Worm (Caenorhabditis elegans) whole organism, L4 larva: ENCODE measurements around the gene srh-215.

ENCODE experiments used
- R02D3.7 ChIP-seq: fragments of 150-350 bp; sonication (generic microtip); optimal IDR thresholded peaks from 3 replicates; lab custom pipeline; 2014; ENCODE audit warnings: missing biosample characterization, missing genetic modification characterization
- attf-4 ChIP-seq: sonication (generic microtip); optimal IDR thresholded peaks from 3 replicates; lab custom pipeline; 2017; ENCODE audit warnings: missing biosample characterization, missing genetic modification characterization
- ceh-28 ChIP-seq: fragments of 150-350 bp; optimal IDR thresholded peaks from 2 replicates; lab custom pipeline; 2014; ENCODE audit warnings: missing biosample characterization, missing genetic modification reagents, missing genetic modification characterization
- daf-12 ChIP-seq: fragments of 150-350 bp; optimal IDR thresholded peaks from 2 replicates; lab custom pipeline; 2014; ENCODE audit warnings: missing biosample characterization, missing genetic modification reagents, missing genetic modification characterization
- dpl-1 ChIP-seq: fragments of 150-350 bp; optimal IDR thresholded peaks from 2 replicates; lab custom pipeline; 2014; ENCODE audit warnings: missing biosample characterization, missing genetic modification reagents, missing genetic modification characterization
- fos-1 ChIP-seq: fragments of 150-350 bp; optimal IDR thresholded peaks from 2 replicates; lab custom pipeline; 2014; ENCODE audit warnings: missing biosample characterization, missing genetic modification characterization
- jun-1 ChIP-seq: fragments of 150-350 bp; optimal IDR thresholded peaks from 2 replicates; lab custom pipeline; 2014; ENCODE audit warnings: missing biosample characterization, missing genetic modification reagents, missing genetic modification characterization
- lin-13 ChIP-seq: fragments of 150-350 bp; optimal IDR thresholded peaks from 2 replicates; lab custom pipeline; 2014; ENCODE audit warnings: missing biosample characterization, missing genetic modification reagents, missing genetic modification characterization
- mdl-1 ChIP-seq, 2 experiments: fragments of 150-350 bp in 1 of 2; sonication (generic microtip) in 1 of 2; optimal IDR thresholded peaks; 2 replicates each; lab custom pipeline; 2014 to 2017; ENCODE audit warnings: missing biosample characterization in 2 of 2, missing genetic modification characterization in 2 of 2
- snpc-4 ChIP-seq: fragments of 150-350 bp; optimal IDR thresholded peaks from 2 replicates; lab custom pipeline; 2014; ENCODE audit warnings: missing biosample characterization, missing genetic modification characterization
- unc-62 ChIP-seq, 3 experiments: fragments of 150-350 bp in 1 of 3; sonication (generic microtip); optimal IDR thresholded peaks in 2 of 3; peaks in 1 of 3; 1 replicate in 1 of 3; 2 replicates in 2 of 3; lab custom pipeline; 2014 to 2017; ENCODE audit warnings: missing biosample characterization in 3 of 3, missing genetic modification characterization in 3 of 3, missing genetic modification reagents in 3 of 3, missing genotype in 1 of 3
- zag-1 ChIP-seq: fragments of 150-350 bp; optimal IDR thresholded peaks from 2 replicates; lab custom pipeline; 2014; ENCODE audit warnings: missing biosample characterization, missing genetic modification characterization

DNA sequence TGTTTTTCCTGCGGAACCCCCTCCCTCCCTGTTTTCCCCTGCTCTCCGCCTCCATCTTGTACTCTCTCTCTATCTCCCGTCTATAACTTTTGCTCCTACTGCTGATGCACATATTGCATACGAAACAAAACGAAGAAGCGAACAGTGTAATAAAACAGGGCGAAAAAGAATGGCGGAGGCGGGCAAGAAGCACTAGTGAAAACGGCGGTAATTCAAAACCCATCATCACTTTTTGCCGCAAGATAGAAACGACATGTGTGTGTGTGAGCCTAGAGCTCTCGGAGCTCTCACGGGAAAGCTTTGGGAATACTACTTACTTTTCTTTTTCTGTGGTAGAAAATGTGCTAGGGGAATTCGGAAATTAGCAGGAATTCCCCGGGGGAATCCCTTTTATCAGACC, 4.3 kb upstream of the srh-215 start:
- TF ChIP-seq unc-62 (GFP tag; optimal IDR thresholded peaks at IDR 0.05 in 1 of 2; lab: Kevin White, UChicago) (peak in 1 of 2 experiments; percentile 91), unc-62 (tag; optimal IDR thresholded peaks at IDR 0.05; lab: Kevin White, UChicago) (no peak), lin-13 (GFP tag; lab: Kevin White, UChicago) (no peak), attf-4 (no peak), R02D3.7 (tag; lab: Kevin White, UChicago) (no peak), dpl-1 (GFP tag; lab: Kevin White, UChicago) (no peak), fos-1 (tag; lab: Kevin White, UChicago) (no peak), jun-1 (no peak), ceh-28 (no peak), snpc-4 (no peak), zag-1 (tag; lab: Kevin White, UChicago) (no peak), daf-12 (tag; lab: Kevin White, UChicago) (no peak), mdl-1 (tag; optimal IDR thresholded peaks at IDR 0.05; lab: Kevin White, UChicago) (no peak)
